Fruit fly (Drosophila melanogaster) whole organism, embryonic: ENCODE data around the gene Smox.

Experiments used
- Adf1 ChIP-seq: fragments of 200-800 bp; sonication (Bioruptor generic); IDR thresholded peaks from 2 replicates; pipeline ENCODE4 v1.3.6; 2022; ENCODE audit warnings: missing biosample characterization, missing genetic modification characterization
- Antp ChIP-seq: fragments of 200-800 bp; sonication (Bioruptor generic); optimal IDR thresholded peaks from 3 replicates; lab custom pipeline; 2016; ENCODE audit warnings: missing biosample characterization, missing genetic modification characterization
- Atf-2 ChIP-seq: fragments of 200-800 bp; sonication (Bioruptor generic); optimal IDR thresholded peaks from 2 replicates; lab custom pipeline; 2016; ENCODE audit warnings: missing biosample characterization, missing genetic modification characterization
- BEAF-32 ChIP-seq: fragments of 200-800 bp; sonication (Bioruptor generic); optimal IDR thresholded peaks from 3 replicates; lab custom pipeline; 2017; ENCODE audit warnings: missing biosample characterization, missing genetic modification characterization, mild to moderate bottlenecking, moderate library complexity, missing genetic modification reagents
- Bgb ChIP-seq: fragments of 200-800 bp; sonication (Bioruptor generic); IDR thresholded peaks from 2 replicates; pipeline ENCODE4 v1.3.6; 2022; ENCODE audit warnings: missing biosample characterization, missing genetic modification characterization; ENCODE audit not compliant: partially characterized antibody
- CG10209 ChIP-seq: fragments of 200-800 bp; sonication (Bioruptor generic); optimal IDR thresholded peaks from 3 replicates; lab custom pipeline; 2017; ENCODE audit warnings: missing biosample characterization, mild to moderate bottlenecking, missing genetic modification characterization, missing genetic modification reagents
- CG10654 ChIP-seq: fragments of 200-800 bp; sonication (Bioruptor generic); optimal IDR thresholded peaks from 2 replicates; lab custom pipeline; 2016; ENCODE audit warnings: missing biosample characterization, missing genetic modification characterization
- CG10959 ChIP-seq: fragments of 200-800 bp; sonication (Bioruptor generic); IDR thresholded peaks from 2 replicates; pipeline ENCODE4 v1.3.6; 2022; ENCODE audit warnings: missing biosample characterization, missing genetic modification characterization
- CG11456 ChIP-seq: fragments of 200-800 bp; sonication (Bioruptor generic); IDR thresholded peaks from 3 replicates; pipeline ENCODE4 v1.3.6; 2022; ENCODE audit warnings: missing biosample characterization, missing genetic modification characterization
- CG12744 ChIP-seq: fragments of 200-800 bp; sonication (Bioruptor generic); optimal IDR thresholded peaks from 2 replicates; lab custom pipeline; 2016; ENCODE audit warnings: missing biosample characterization, missing genetic modification characterization
- CG13123 ChIP-seq: fragments of 200-800 bp; sonication (Bioruptor generic); optimal IDR thresholded peaks from 2 replicates; lab custom pipeline; 2016; ENCODE audit warnings: missing biosample characterization, missing genetic modification characterization
- CG13424 ChIP-seq: fragments of 200-800 bp; sonication (Bioruptor generic); optimal IDR thresholded peaks from 2 replicates; lab custom pipeline; 2019; ENCODE audit warnings: missing biosample characterization, mild to moderate bottlenecking, missing genetic modification characterization, moderate library complexity
- CG1602 ChIP-seq: fragments of 200-800 bp; sonication (Bioruptor generic); optimal IDR thresholded peaks from 3 replicates; lab custom pipeline; 2016; ENCODE audit warnings: missing biosample characterization, missing genetic modification characterization
- CG18262 ChIP-seq: fragments of 200-800 bp; optimal IDR thresholded peaks from 3 replicates; lab custom pipeline; 2019; ENCODE audit warnings: missing biosample characterization, mild to moderate bottlenecking, missing genetic modification characterization, moderate library complexity
- CG30020 ChIP-seq: fragments of 200-800 bp; optimal IDR thresholded peaks from 2 replicates; lab custom pipeline; 2019; ENCODE audit warnings: missing biosample characterization, mild to moderate bottlenecking, missing genetic modification characterization, moderate library complexity
- CG32532 ChIP-seq: fragments of 200-800 bp; sonication (Bioruptor generic); IDR thresholded peaks from 2 replicates; pipeline ENCODE4 v1.3.6; 2022; ENCODE audit warnings: missing biosample characterization, missing genetic modification characterization
- CG3281 ChIP-seq: fragments of 200-800 bp; sonication (Bioruptor generic); optimal IDR thresholded peaks from 3 replicates; lab custom pipeline; 2017; ENCODE audit warnings: missing biosample characterization, mild to moderate bottlenecking, missing genetic modification characterization
- CG4854 ChIP-seq: fragments of 200-800 bp; sonication (Bioruptor generic); optimal IDR thresholded peaks from 2 replicates; lab custom pipeline; 2016; ENCODE audit warnings: missing biosample characterization, missing genetic modification characterization, inconsistent platforms
- CG6791 ChIP-seq: fragments of 200-800 bp; sonication (Bioruptor generic); IDR thresholded peaks from 3 replicates; pipeline ENCODE4 v1.3.6; 2022; ENCODE audit warnings: missing biosample characterization, missing genetic modification characterization; ENCODE audit not compliant: partially characterized antibody
- CG7357 ChIP-seq: fragments of 200-800 bp; sonication (Bioruptor generic); IDR thresholded peaks from 3 replicates; pipeline ENCODE4 v1.3.6; 2022; ENCODE audit warnings: missing biosample characterization, missing genetic modification characterization
- CG8089 ChIP-seq: fragments of 200-800 bp; sonication (Bioruptor generic); optimal IDR thresholded peaks from 3 replicates; lab custom pipeline; 2016; ENCODE audit warnings: missing biosample characterization, missing genetic modification characterization
- Ets97D ChIP-seq: fragments of 200-800 bp; sonication (Bioruptor generic); optimal IDR thresholded peaks from 3 replicates; lab custom pipeline; 2016; ENCODE audit warnings: missing biosample characterization, missing genetic modification characterization
- Fer2 ChIP-seq: fragments of 200-800 bp; sonication (Bioruptor generic); optimal IDR thresholded peaks from 2 replicates; lab custom pipeline; 2018; ENCODE audit warnings: missing biosample characterization, mild to moderate bottlenecking, missing genetic modification characterization, moderate library complexity
- Fer3 ChIP-seq: fragments of 200-800 bp; sonication (Bioruptor generic); optimal IDR thresholded peaks from 2 replicates; lab custom pipeline; 2018; ENCODE audit warnings: missing biosample characterization, mild to moderate bottlenecking, missing genetic modification characterization, moderate library complexity
- H15 ChIP-seq: fragments of 200-800 bp; sonication (Bioruptor generic); IDR thresholded peaks from 3 replicates; pipeline ENCODE4 v1.3.6; 2022; ENCODE audit warnings: missing biosample characterization, missing genetic modification characterization
- HLH54F ChIP-seq: fragments of 200-800 bp; sonication (Bioruptor generic); optimal IDR thresholded peaks from 3 replicates; lab custom pipeline; 2016; ENCODE audit warnings: missing biosample characterization, missing genetic modification characterization
- Hmx ChIP-seq: fragments of 200-800 bp; sonication (Bioruptor generic); optimal IDR thresholded peaks from 2 replicates; lab custom pipeline; 2016; ENCODE audit warnings: missing biosample characterization, missing genetic modification characterization
- Hr51 ChIP-seq, 2 experiments: fragments of 200-800 bp; sonication (Bioruptor generic); optimal IDR thresholded peaks; 2 replicates in 1 of 2; 3 replicates in 1 of 2; lab custom pipeline; 2016 to 2018; ENCODE audit warnings: missing biosample characterization in 2 of 2, missing genetic modification characterization in 2 of 2, mild to moderate bottlenecking in 1 of 2, moderate library complexity in 1 of 2
- Lhr ChIP-seq: fragments of 200-800 bp; sonication (Bioruptor generic); optimal IDR thresholded peaks from 3 replicates; lab custom pipeline; 2017; ENCODE audit warnings: mild to moderate bottlenecking, missing biosample characterization, missing genetic modification reagents, missing genetic modification characterization
- NK7.1 ChIP-seq: fragments of 200-800 bp; sonication (Bioruptor generic); optimal IDR thresholded peaks from 3 replicates; lab custom pipeline; 2016; ENCODE audit warnings: missing biosample characterization, missing genetic modification characterization
- Xrp1 ChIP-seq: fragments of 200-800 bp; sonication (Bioruptor generic); IDR thresholded peaks from 2 replicates; pipeline ENCODE4 v1.3.6; 2022; ENCODE audit warnings: missing biosample characterization, missing genetic modification characterization
- bcd ChIP-seq: fragments of 200-800 bp; sonication (Bioruptor generic); optimal IDR thresholded peaks from 2 replicates; lab custom pipeline; 2017; ENCODE audit warnings: missing biosample characterization, mild to moderate bottlenecking, missing genetic modification characterization
- br ChIP-seq: fragments of >200 bp; optimal IDR thresholded peaks from 2 replicates; lab custom pipeline; 2017
- chif ChIP-seq, 2 experiments: fragments of 200-800 bp; sonication (Bioruptor generic); optimal IDR thresholded peaks; 3 replicates each; lab custom pipeline; 2016; ENCODE audit warnings: missing biosample characterization in 2 of 2, missing genetic modification characterization in 2 of 2
- crol ChIP-seq: fragments of 200-800 bp; sonication (Bioruptor generic); IDR thresholded peaks from 2 replicates; pipeline ENCODE4 v1.3.6; 2022; ENCODE audit warnings: missing biosample characterization, missing genetic modification characterization
- eyg ChIP-seq: fragments of 200-800 bp; sonication (Bioruptor generic); optimal IDR thresholded peaks from 3 replicates; lab custom pipeline; 2016; ENCODE audit warnings: missing biosample characterization, missing genetic modification characterization
- fd102C ChIP-seq: fragments of 200-800 bp; sonication (Bioruptor generic); optimal IDR thresholded peaks from 2 replicates; lab custom pipeline; 2018; ENCODE audit warnings: missing biosample characterization, mild to moderate bottlenecking, missing genetic modification characterization, moderate library complexity
- fd64A ChIP-seq: fragments of 200-800 bp; sonication (Bioruptor generic); optimal IDR thresholded peaks from 3 replicates; lab custom pipeline; 2018; ENCODE audit warnings: missing biosample characterization, mild to moderate bottlenecking, missing genetic modification characterization
- ftz-f1 ChIP-seq: fragments of 200-800 bp; sonication (Bioruptor generic); optimal IDR thresholded peaks from 2 replicates; lab custom pipeline; 2016; ENCODE audit warnings: missing biosample characterization, missing genetic modification characterization
- ham ChIP-seq: fragments of 200-800 bp; sonication (Bioruptor generic); IDR thresholded peaks from 2 replicates; pipeline ENCODE4 v1.3.6; 2022; ENCODE audit warnings: missing biosample characterization, missing genetic modification characterization
- ind ChIP-seq: fragments of 200-800 bp; sonication (Bioruptor generic); optimal IDR thresholded peaks from 3 replicates; lab custom pipeline; 2016; ENCODE audit warnings: missing biosample characterization, missing genetic modification characterization
- lab ChIP-seq: fragments of 200-800 bp; sonication (Bioruptor generic); optimal IDR thresholded peaks from 3 replicates; lab custom pipeline; 2017; ENCODE audit warnings: missing biosample characterization, missing genetic modification characterization, mild to moderate bottlenecking, moderate library complexity, missing genetic modification reagents
- nau ChIP-seq: fragments of 200-800 bp; sonication (Bioruptor generic); optimal IDR thresholded peaks from 3 replicates; lab custom pipeline; 2017; ENCODE audit warnings: missing biosample characterization, mild to moderate bottlenecking, missing genetic modification characterization, missing genetic modification reagents
- pfk ChIP-seq: fragments of 200-800 bp; sonication (Bioruptor generic); optimal IDR thresholded peaks from 2 replicates; lab custom pipeline; 2018; ENCODE audit warnings: missing biosample characterization, mild to moderate bottlenecking, missing genetic modification characterization, moderate library complexity
- sr ChIP-seq: fragments of 200-800 bp; sonication (Bioruptor generic); IDR thresholded peaks from 3 replicates; pipeline ENCODE4 v1.3.6; 2022; ENCODE audit warnings: missing biosample characterization, missing genetic modification characterization
- ssp ChIP-seq: fragments of 200-800 bp; sonication (Bioruptor generic); IDR thresholded peaks from 2 replicates; pipeline ENCODE4 v1.3.6; 2022; ENCODE audit warnings: missing biosample characterization, missing genetic modification characterization
- sug ChIP-seq: fragments of 200-800 bp; optimal IDR thresholded peaks from 2 replicates; lab custom pipeline; 2019; ENCODE audit warnings: missing biosample characterization, mild to moderate bottlenecking, missing genetic modification characterization, moderate library complexity
- tup ChIP-seq: fragments of 200-800 bp; sonication (Bioruptor generic); optimal IDR thresholded peaks from 2 replicates; lab custom pipeline; 2016; ENCODE audit warnings: missing biosample characterization, mild to moderate bottlenecking, missing genetic modification characterization, moderate library complexity
- vvl ChIP-seq: fragments of 200-800 bp; sonication (Bioruptor generic); IDR thresholded peaks from 2 replicates; pipeline ENCODE4 v1.3.6; 2022; ENCODE audit warnings: missing biosample characterization, missing genetic modification characterization

Smox gene

dm6 chrX:8101479-8102198 is 40.4 kb downstream of the Smox start, which contains the start of gene CG2258 (continued):
- TF ChIP-seq Xrp1: peak; percentile 86
- TF ChIP-seq CG18262 (tag; lab: Kevin White, UChicago): peak; percentile 86
- peak; percentile 44 to 85 for TF ChIP-seq Hr51 (GFP tag; optimal IDR thresholded peaks at IDR 0.05; lab: Kevin White, UChicago)
- TF ChIP-seq sr (GFP tag; lab: Robert Waterston, UW): peak; percentile 70; the same call in 1 of the 3 replicates
- no peak for TF ChIP-seq Antp
- peak; percentile 87 for TF ChIP-seq ind (GFP tag; lab: Kevin White, UChicago)
- TF ChIP-seq CG3281: peak; percentile 81
- peak; percentile 5 for TF ChIP-seq Hmx (GFP tag; lab: Kevin White, UChicago)
- no peak for TF ChIP-seq pfk (GFP tag; lab: Kevin White, UChicago)
- peak; percentile 86 for TF ChIP-seq CG11456 (GFP tag; lab: Robert Waterston, UW)
- peak; percentile 51 for TF ChIP-seq NK7.1 (GFP tag; lab: Kevin White, UChicago)
- peak; percentile 95 for TF ChIP-seq vvl (GFP tag; lab: Robert Waterston, UW)
- peak; percentile 53 for TF ChIP-seq crol
- TF ChIP-seq CG1602 (GFP tag; lab: Kevin White, UChicago): peak; percentile 74
- no peak for TF ChIP-seq ftz-f1 (GFP tag; lab: Kevin White, UChicago)
- TF ChIP-seq ssp (GFP tag; lab: Robert Waterston, UW): peak; percentile 73
- peak; percentile 78 for TF ChIP-seq CG10209 (GFP tag; lab: Kevin White, UChicago)
- TF ChIP-seq CG10654 (GFP tag; lab: Kevin White, UChicago): peak; percentile 80
- TF ChIP-seq Bgb (GFP tag; lab: Robert Waterston, UW): no peak; the same call in 1 of the 2 replicates
- peak; percentile 43; the same call in 1 of the 2 replicates for TF ChIP-seq ham (GFP tag; lab: Robert Waterston, UW)
- TF ChIP-seq chif (GFP tag; optimal IDR thresholded peaks at IDR 0.05; lab: Kevin White, UChicago): peak; percentile 71 to 78
- TF ChIP-seq Adf1: 0 out of 2 replicates have a peak, but pooled peaks have one; percentile 19
- peak; percentile 49 for TF ChIP-seq Lhr
- TF ChIP-seq CG12744 (GFP tag; lab: Kevin White, UChicago): peak; percentile 66
- TF ChIP-seq fd102C: no peak
- TF ChIP-seq CG10959 (GFP tag; lab: Robert Waterston, UW): peak; percentile 58
- peak; percentile 67 for TF ChIP-seq sug (tag; lab: Kevin White, UChicago)
- peak; percentile 91 for TF ChIP-seq Fer3 (tag; lab: Kevin White, UChicago)
- TF ChIP-seq Atf-2 (GFP tag; lab: Kevin White, UChicago): peak; percentile 45
- peak; percentile 84 for TF ChIP-seq H15 (GFP tag; lab: Robert Waterston, UW)
- no peak for TF ChIP-seq CG6791 (GFP tag; lab: Robert Waterston, UW)
- peak; percentile 76 for TF ChIP-seq Fer2 (tag; lab: Kevin White, UChicago)
- peak; percentile 22 for TF ChIP-seq BEAF-32 (GFP tag; lab: Kevin White, UChicago)
- no peak for TF ChIP-seq br (lab: Kevin White, UChicago)
- TF ChIP-seq CG32532 (GFP tag; lab: Robert Waterston, UW): peak; percentile 84
- TF ChIP-seq CG7357 (GFP tag; lab: Robert Waterston, UW): peak; percentile 60; the same call in 1 of the 3 replicates
- peak; percentile 46 for TF ChIP-seq CG8089
- TF ChIP-seq CG13123 (GFP tag; lab: Kevin White, UChicago): peak; percentile 35
- TF ChIP-seq tup (GFP tag; lab: Kevin White, UChicago): peak; percentile 58
- TF ChIP-seq HLH54F (GFP tag; lab: Kevin White, UChicago): peak; percentile 60
- peak; percentile 71 for TF ChIP-seq eyg
- TF ChIP-seq CG4854 (GFP tag; lab: Kevin White, UChicago): peak; percentile 46
- peak; percentile 47 for TF ChIP-seq Ets97D (GFP tag; lab: Kevin White, UChicago)
- peak; percentile 74 for TF ChIP-seq bcd (GFP tag; lab: Kevin White, UChicago)
- peak; percentile 91 for TF ChIP-seq CG13424 (tag; lab: Kevin White, UChicago)
- TF ChIP-seq fd64A: peak; percentile 70
- TF ChIP-seq lab (GFP tag; lab: Kevin White, UChicago): peak; percentile 91
- TF ChIP-seq CG30020 (tag; lab: Kevin White, UChicago): no peak
- peak; percentile 79 for TF ChIP-seq nau
